Fruit fly (Drosophila melanogaster): ENCODE measurements around the gene CG11583.

- TF ChIP-seq CG16815 (GFP tag; optimal IDR thresholded peaks at IDR 0.05) = no peak
- no peak for TF ChIP-seq fd96Cb (tag; optimal IDR thresholded peaks at IDR 0.05)
- TF ChIP-seq CG31224 (GFP tag; IDR thresholded peaks at IDR 0.05) = no peak
- no peak for TF ChIP-seq crol (GFP tag; IDR thresholded peaks at IDR 0.05)
- TF ChIP-seq gsb-n (tag; optimal IDR thresholded peaks at IDR 0.05) = no peak
- no peak for TF ChIP-seq CG1602 (GFP tag; optimal IDR thresholded peaks at IDR 0.05)
- TF ChIP-seq sim (GFP tag; IDR thresholded peaks at IDR 0.05) = no peak
- TF ChIP-seq CG1647 (GFP tag; optimal IDR thresholded peaks at IDR 0.05) = no peak
- no peak for TF ChIP-seq CG17912 (GFP tag; optimal IDR thresholded peaks at IDR 0.05)
- no peak for TF ChIP-seq Bdp1 (GFP tag; optimal IDR thresholded peaks at IDR 0.05)
- TF ChIP-seq CG12236 (GFP tag; optimal IDR thresholded peaks at IDR 0.05) = no peak
- no peak for TF ChIP-seq CG10979 (tag; optimal IDR thresholded peaks at IDR 0.05)
- TF ChIP-seq hb (GFP tag; IDR thresholded peaks at IDR 0.05; ENCODE audit: partially characterized antibody) = no peak
- no peak for TF ChIP-seq jigr1 (GFP tag; IDR thresholded peaks at IDR 0.05)
Measured at dm6 chr3L:4283428-4284089, 942 bp upstream of the CG11583 start, which contains the start of the genes srw and CG1316.
